Worm (Caenorhabditis elegans) whole organism, late embryonic: ENCODE measurements around the gene E02C12.19.
"Not testable (repeated sequence)": the region's sequence is repeated elsewhere in the genome, so short reads cannot be mapped to it uniquely, and the experiment has no call there.

ENCODE experiments used
- C08G9.2 ChIP-seq: sonication (generic microtip); optimal IDR thresholded peaks from 2 replicates; lab custom pipeline; 2016; ENCODE audit warnings: mild to moderate bottlenecking, missing genetic modification characterization, moderate library complexity, missing compliant biosample characterization
- C38D4.7 ChIP-seq: fragments of 200-800 bp; sonication (Bioruptor generic); optimal IDR thresholded peaks from 2 replicates; lab custom pipeline; 2018; ENCODE audit warnings: mild to moderate bottlenecking, missing genetic modification characterization, moderate library complexity, missing compliant biosample characterization
- K02D7.2 ChIP-seq: sonication (generic microtip); optimal IDR thresholded peaks from 2 replicates; lab custom pipeline; 2017; ENCODE audit warnings: mild to moderate bottlenecking, missing genetic modification characterization, missing compliant biosample characterization
- Y22D7AL.16 ChIP-seq: sonication (generic microtip); optimal IDR thresholded peaks from 2 replicates; lab custom pipeline; 2016; ENCODE audit warnings: missing genetic modification characterization, missing compliant biosample characterization
- ceh-18 ChIP-seq: sonication (generic microtip); optimal IDR thresholded peaks from 2 replicates; lab custom pipeline; 2016; ENCODE audit warnings: missing genetic modification characterization, missing compliant biosample characterization
- ceh-19 ChIP-seq: fragments of 200-800 bp; sonication (Bioruptor generic); optimal IDR thresholded peaks from 2 replicates; lab custom pipeline; 2018; ENCODE audit warnings: mild to moderate bottlenecking, missing genetic modification characterization, missing compliant biosample characterization
- ceh-2 ChIP-seq: sonication (generic microtip); optimal IDR thresholded peaks from 2 replicates; lab custom pipeline; 2016; ENCODE audit warnings: missing genotype, missing genetic modification characterization, missing compliant biosample characterization
- ceh-22 ChIP-seq: sonication (generic microtip); optimal IDR thresholded peaks from 2 replicates; lab custom pipeline; 2017; ENCODE audit warnings: missing biosample characterization, missing genetic modification characterization
- ceh-24 ChIP-seq: sonication (generic microtip); optimal IDR thresholded peaks from 2 replicates; lab custom pipeline; 2016; ENCODE audit warnings: mild to moderate bottlenecking, missing genetic modification characterization, missing compliant biosample characterization
- ceh-31 ChIP-seq: sonication (generic microtip); optimal IDR thresholded peaks from 2 replicates; lab custom pipeline; 2016; ENCODE audit warnings: missing genetic modification characterization, missing compliant biosample characterization
- ceh-34 ChIP-seq: sonication (generic microtip); optimal IDR thresholded peaks from 2 replicates; lab custom pipeline; 2016; ENCODE audit warnings: mild to moderate bottlenecking, missing genetic modification characterization, missing compliant biosample characterization
- ceh-6 ChIP-seq: fragments of 200-800 bp; sonication (Bioruptor generic); optimal IDR thresholded peaks from 2 replicates; lab custom pipeline; 2018; ENCODE audit warnings: mild to moderate bottlenecking, missing genetic modification characterization, missing compliant biosample characterization
- ceh-9 ChIP-seq: sonication (generic microtip); optimal IDR thresholded peaks from 2 replicates; lab custom pipeline; 2016; ENCODE audit warnings: mild to moderate bottlenecking, missing genetic modification characterization, inconsistent platforms, missing compliant biosample characterization
- dmd-4 ChIP-seq: sonication (generic microtip); optimal IDR thresholded peaks from 2 replicates; lab custom pipeline; 2016; ENCODE audit warnings: borderline replicate concordance, missing genetic modification characterization, missing compliant biosample characterization
- elt-2 ChIP-seq: sonication (generic microtip); optimal IDR thresholded peaks from 2 replicates; lab custom pipeline; 2016; ENCODE audit warnings: missing genetic modification reagents, missing genetic modification characterization, missing compliant biosample characterization
- elt-4 ChIP-seq: sonication (generic microtip); optimal IDR thresholded peaks from 2 replicates; lab custom pipeline; 2016; ENCODE audit warnings: missing genetic modification characterization, missing compliant biosample characterization
- fkh-10 ChIP-seq: fragments of 150-350 bp; optimal IDR thresholded peaks from 2 replicates; lab custom pipeline; 2014; ENCODE audit warnings: missing biosample characterization, missing genetic modification reagents, missing genetic modification characterization
- hlh-30 ChIP-seq: sonication (generic microtip); optimal IDR thresholded peaks from 2 replicates; lab custom pipeline; 2017; ENCODE audit warnings: antibody characterized with exemption, missing genetic modification characterization, missing compliant biosample characterization; ENCODE audit not compliant: insufficient read depth
- hlh-6 ChIP-seq: sonication (generic microtip); optimal IDR thresholded peaks from 2 replicates; lab custom pipeline; 2016; ENCODE audit warnings: missing genotype, missing genetic modification characterization, missing compliant biosample characterization
- hlh-8 ChIP-seq: sonication (generic microtip); optimal IDR thresholded peaks from 2 replicates; lab custom pipeline; 2016; ENCODE audit warnings: missing genotype, missing genetic modification characterization, missing compliant biosample characterization
- lim-6 ChIP-seq: sonication (generic microtip); optimal IDR thresholded peaks from 2 replicates; lab custom pipeline; 2016; ENCODE audit warnings: missing genetic modification characterization, missing compliant biosample characterization
- madf-2 ChIP-seq: sonication (generic microtip); optimal IDR thresholded peaks from 2 replicates; lab custom pipeline; 2017; ENCODE audit warnings: missing genetic modification characterization, missing compliant biosample characterization
- mec-3 ChIP-seq: sonication (generic microtip); optimal IDR thresholded peaks from 2 replicates; lab custom pipeline; 2016; ENCODE audit warnings: borderline replicate concordance, missing genetic modification characterization, missing compliant biosample characterization
- nhr-11 ChIP-seq: fragments of 150-350 bp; optimal IDR thresholded peaks from 2 replicates; lab custom pipeline; 2014; ENCODE audit warnings: missing biosample characterization, missing genetic modification characterization
- odd-2 ChIP-seq: sonication (generic microtip); optimal IDR thresholded peaks from 2 replicates; lab custom pipeline; 2017; ENCODE audit warnings: antibody characterized with exemption, mild to moderate bottlenecking, missing genetic modification characterization, missing compliant biosample characterization
- pax-1 ChIP-seq: fragments of 150-350 bp; optimal IDR thresholded peaks from 2 replicates; lab custom pipeline; 2014; ENCODE audit warnings: missing biosample characterization, missing genetic modification characterization
- pha-2 ChIP-seq: sonication (generic microtip); optimal IDR thresholded peaks from 2 replicates; lab custom pipeline; 2017; ENCODE audit warnings: mild to moderate bottlenecking, missing genetic modification characterization, missing compliant biosample characterization
- pha-4 ChIP-seq: fragments of 150-350 bp; optimal IDR thresholded peaks from 2 replicates; lab custom pipeline; 2018; ENCODE audit warnings: missing biosample characterization, missing genetic modification reagents, missing genetic modification characterization
- pqm-1 ChIP-seq: sonication (generic microtip); optimal IDR thresholded peaks from 2 replicates; lab custom pipeline; 2016; ENCODE audit warnings: missing genetic modification characterization, missing compliant biosample characterization
- pros-1 ChIP-seq: fragments of 150-350 bp; optimal IDR thresholded peaks from 2 replicates; lab custom pipeline; 2014; ENCODE audit warnings: missing biosample characterization, missing genetic modification reagents, missing genetic modification characterization
- rnt-1 ChIP-seq: sonication (generic microtip); optimal IDR thresholded peaks from 2 replicates; lab custom pipeline; 2016; ENCODE audit warnings: missing genetic modification characterization, missing compliant biosample characterization
- syd-9 ChIP-seq: sonication (generic microtip); optimal IDR thresholded peaks from 2 replicates; lab custom pipeline; 2016; ENCODE audit warnings: mild to moderate bottlenecking, missing genetic modification characterization, moderate library complexity, missing compliant biosample characterization
- tbx-2 ChIP-seq: sonication (generic microtip); optimal IDR thresholded peaks from 2 replicates; lab custom pipeline; 2016; ENCODE audit warnings: missing genetic modification characterization, missing compliant biosample characterization
- tbx-7 ChIP-seq: sonication (generic microtip); optimal IDR thresholded peaks from 2 replicates; lab custom pipeline; 2016; ENCODE audit warnings: missing genotype, missing genetic modification characterization, missing compliant biosample characterization
- zip-5 ChIP-seq: sonication (generic microtip); optimal IDR thresholded peaks from 2 replicates; lab custom pipeline; 2016; ENCODE audit warnings: missing genetic modification characterization, missing compliant biosample characterization
- ztf-16 ChIP-seq: sonication (generic microtip); optimal IDR thresholded peaks from 2 replicates; lab custom pipeline; 2017; ENCODE audit warnings: missing genetic modification characterization, missing compliant biosample characterization

The E02C12.19 gene

DNA sequence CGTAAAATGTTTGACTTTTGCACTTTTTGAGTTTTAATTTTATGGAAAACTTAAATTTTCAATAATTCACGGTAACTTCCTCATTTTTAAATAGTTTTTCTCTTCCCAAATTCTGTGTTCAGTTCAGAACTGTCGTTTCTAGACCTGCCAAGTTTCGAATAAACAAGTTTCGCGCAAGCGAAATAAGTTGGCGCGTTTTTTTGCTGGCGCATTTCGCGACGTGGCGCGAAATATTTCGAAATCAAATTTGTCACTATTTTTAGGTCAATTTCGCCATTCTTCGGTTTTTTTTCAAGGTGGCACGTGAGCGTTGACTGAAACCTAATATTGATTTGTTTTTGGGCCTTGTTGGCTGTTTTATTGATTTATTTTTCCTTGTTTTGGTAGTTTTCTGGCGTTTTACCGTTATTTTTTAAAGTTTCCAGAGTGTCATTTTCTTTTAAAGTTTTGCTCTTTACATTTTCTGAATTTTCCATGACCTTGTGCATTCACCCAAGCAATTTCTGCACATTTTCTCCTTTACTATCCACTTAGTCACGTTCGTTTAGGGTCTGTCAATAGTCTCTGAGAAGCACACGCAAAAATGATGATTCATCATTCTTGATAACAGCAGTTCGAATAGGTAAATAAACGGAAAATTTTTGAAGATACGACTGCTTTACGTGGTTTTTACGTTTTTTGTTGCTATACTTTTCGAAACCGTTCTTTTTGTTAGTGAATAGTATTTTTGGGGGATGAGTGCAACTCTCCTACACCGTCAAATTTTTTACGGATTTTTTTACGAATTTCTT lies 6.4 kb upstream of the E02C12.19 start (continued):
- no peak for TF ChIP-seq rnt-1 (tag; lab: Kevin White, UChicago)
- TF ChIP-seq, all 69 proteins: peak for 0

DNA sequence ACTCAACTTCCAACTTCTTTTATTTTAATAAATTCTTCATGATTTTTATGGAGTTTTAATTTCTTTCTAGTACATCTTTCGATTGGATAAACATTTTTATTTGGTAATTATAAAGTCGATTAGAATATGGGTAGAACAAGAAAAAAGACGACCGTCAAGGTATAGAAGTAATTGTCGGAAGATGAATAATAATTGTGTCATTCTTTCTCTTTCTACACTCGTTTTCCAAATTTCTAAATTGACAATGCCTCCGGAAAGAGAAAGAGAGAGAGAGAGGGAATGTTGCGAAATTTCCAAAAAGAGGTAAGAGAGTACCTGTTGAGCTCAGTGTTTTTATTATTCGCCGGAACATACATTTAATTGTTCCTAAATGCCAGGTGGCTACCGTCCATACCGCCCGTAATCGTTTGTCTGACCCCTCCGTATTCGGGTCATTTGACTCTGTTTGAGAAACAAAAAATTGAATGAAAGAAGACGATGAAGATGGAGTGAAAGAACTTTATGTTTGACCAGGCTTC lies 5.6 kb upstream of the E02C12.19 start, which contains the start of gene E02C12.12:
Gene E02C12.12 (minus strand): TSS at position 468 of the 518 bp plus-strand sequence.
- no peak for TF ChIP-seq ceh-24 (tag; lab: Kevin White, UChicago)
- no peak for TF ChIP-seq K02D7.2 (tag; lab: Kevin White, UChicago)
- no peak for TF ChIP-seq hlh-30 (tag; lab: Kevin White, UChicago)
- no peak for TF ChIP-seq syd-9 (tag; lab: Kevin White, UChicago)
- TF ChIP-seq pqm-1: no peak
- TF ChIP-seq pros-1 (tag; lab: Kevin White, UChicago): no peak
- no peak for TF ChIP-seq ceh-34 (tag; lab: Kevin White, UChicago)
- no peak for TF ChIP-seq ceh-22
- no peak for TF ChIP-seq tbx-7 (tag; lab: Kevin White, UChicago)
- TF ChIP-seq tbx-2 (tag; lab: Kevin White, UChicago): no peak
- no peak for TF ChIP-seq ceh-6 (GFP tag; lab: Kevin White, UChicago)
- no peak for TF ChIP-seq ceh-19 (GFP tag; lab: Kevin White, UChicago)
- no peak for TF ChIP-seq ceh-2 (tag; lab: Kevin White, UChicago)
- TF ChIP-seq ztf-16 (tag; lab: Kevin White, UChicago): no peak
- TF ChIP-seq madf-2 (tag; lab: Kevin White, UChicago): no peak

DNA sequence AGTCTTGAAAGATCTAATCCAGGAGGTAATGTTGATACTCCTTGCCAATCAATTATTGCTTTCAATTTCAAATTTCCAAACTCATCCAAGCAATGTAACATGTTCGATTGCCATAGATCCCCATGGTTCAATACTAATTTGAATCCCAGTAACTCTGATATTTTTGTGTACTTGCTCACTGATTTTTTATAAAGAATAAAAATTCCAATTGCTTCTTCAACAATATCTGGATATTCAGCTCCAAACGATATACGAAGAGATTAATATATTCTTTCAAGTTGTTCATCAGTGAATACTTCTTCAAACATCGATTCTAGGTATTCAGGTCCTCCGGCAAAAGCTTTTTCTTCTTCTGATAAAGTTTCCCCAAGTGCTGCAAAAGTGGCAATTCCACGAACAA lies 3.5 kb upstream of the E02C12.19 start, which contains the start of gene E02C12.11:
Gene E02C12.11 (minus strand): TSS at position 101 of the 400 bp plus-strand sequence.
- TF ChIP-seq lim-6; mec-3; ceh-9 (tag; lab: Kevin White, UChicago): not testable (repeated sequence)

DNA sequence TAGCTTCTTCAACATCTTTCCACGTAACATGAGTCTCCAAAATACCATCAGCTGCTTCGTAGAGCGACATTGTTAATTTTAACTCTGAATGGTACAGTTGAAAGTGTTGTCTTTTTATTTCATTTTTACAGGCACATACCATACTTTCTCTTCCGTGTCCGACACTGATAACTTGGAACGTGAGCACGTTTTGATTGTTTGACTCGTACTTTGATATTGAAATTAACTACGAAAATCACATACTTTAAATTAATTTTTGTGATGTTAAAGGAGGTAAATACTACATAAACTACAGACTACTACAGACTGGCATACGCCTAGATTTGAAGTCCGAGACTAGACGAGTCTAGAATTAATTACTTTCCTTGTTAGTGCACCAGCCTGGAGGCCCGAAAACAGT lies 2.0 kb upstream of the E02C12.19 start, which contains the start of gene E02C12.10:
Gene E02C12.10 (minus strand): TSS at position 75 of the 400 bp plus-strand sequence.
- TF ChIP-seq ztf-16 (tag; lab: Kevin White, UChicago) (no peak), pha-4 (tag; lab: Kevin White, UChicago) (no peak), hlh-8 (tag; lab: Kevin White, UChicago) (no peak), ceh-18 (tag; lab: Kevin White, UChicago) (no peak), pha-2 (tag; lab: Kevin White, UChicago) (no peak), pax-1 (tag; lab: Kevin White, UChicago) (no peak), ceh-31 (tag; lab: Kevin White, UChicago) (no peak), zip-5 (tag; lab: Kevin White, UChicago) (no peak), nhr-11 (tag; lab: Kevin White, UChicago) (no peak), C38D4.7 (GFP tag; lab: Kevin White, UChicago) (no peak), dmd-4 (no peak), Y22D7AL.16 (tag; lab: Kevin White, UChicago) (no peak), elt-2 (no peak), odd-2 (tag; lab: Kevin White, UChicago) (no peak), C08G9.2 (no peak), elt-4 (tag; lab: Kevin White, UChicago) (no peak), hlh-6 (tag; lab: Kevin White, UChicago) (no peak), fkh-10 (GFP tag; lab: Kevin White, UChicago) (no peak), ceh-19 (GFP tag; lab: Kevin White, UChicago) (no peak), syd-9 (tag; lab: Kevin White, UChicago) (no peak)
